Fruit fly (Drosophila melanogaster) whole organism, wandering third instar larva: ENCODE data around the gene p24-1.

Source experiments
- Dif ChIP-seq: fragments of 200-275, 200-300 bp; sonication (Bioruptor generic); optimal IDR thresholded peaks from 2 replicates; lab custom pipeline; 2018; ENCODE audit warnings: missing biosample characterization, missing genetic modification characterization; ENCODE audit not compliant: partially characterized antibody
- OdsH ChIP-seq: fragments of 200-800 bp; sonication (Bioruptor generic); optimal IDR thresholded peaks from 2 replicates; lab custom pipeline; 2016; ENCODE audit warnings: missing biosample characterization, mild to moderate bottlenecking, missing genetic modification characterization
- br ChIP-seq: fragments of 200-800 bp; sonication (Bioruptor generic); optimal IDR thresholded peaks from 2 replicates; lab custom pipeline; 2016; ENCODE audit warnings: missing biosample characterization, missing genetic modification characterization
- foxo ChIP-seq, 2 experiments: fragments of 200-800 bp; sonication (Bioruptor generic); optimal IDR thresholded peaks; 2 replicates in 1 of 2; 3 replicates in 1 of 2; lab custom pipeline; 2016 to 2017; ENCODE audit warnings: missing biosample characterization in 2 of 2, missing genetic modification characterization in 2 of 2
- h ChIP-seq: fragments of 200-800 bp; sonication (Bioruptor generic); optimal IDR thresholded peaks from 3 replicates; lab custom pipeline; 2016; ENCODE audit warnings: missing biosample characterization, mild to moderate bottlenecking, missing genetic modification characterization
- pan ChIP-seq: fragments of >200 bp; optimal IDR thresholded peaks from 2 replicates; lab custom pipeline; 2017
- tai ChIP-seq: sonication (Bioruptor generic); optimal IDR thresholded peaks from 2 replicates; lab custom pipeline; 2016; ENCODE audit warnings: missing biosample characterization, missing genetic modification characterization

- TF ChIP-seq pan (lab: Kevin White, UChicago): no peak
- TF ChIP-seq Dif (GFP tag; lab: Kevin White, UChicago): no peak
- TF ChIP-seq foxo (GFP tag; optimal IDR thresholded peaks at IDR 0.05; lab: Kevin White, UChicago): peak in 1 of 2 experiments; percentile 17
- TF ChIP-seq h: no peak
- no peak for TF ChIP-seq tai (GFP tag; lab: Kevin White, UChicago)
- no peak for TF ChIP-seq OdsH (GFP tag; lab: Kevin White, UChicago)
- TF ChIP-seq br: no peak
These were observed 30.4 kb downstream of the p24-1 start for dm6 chrX:11821946-11822345.
